Worm (Caenorhabditis elegans): Measurements from ENCODE around the gene nlp-57.

DNA sequence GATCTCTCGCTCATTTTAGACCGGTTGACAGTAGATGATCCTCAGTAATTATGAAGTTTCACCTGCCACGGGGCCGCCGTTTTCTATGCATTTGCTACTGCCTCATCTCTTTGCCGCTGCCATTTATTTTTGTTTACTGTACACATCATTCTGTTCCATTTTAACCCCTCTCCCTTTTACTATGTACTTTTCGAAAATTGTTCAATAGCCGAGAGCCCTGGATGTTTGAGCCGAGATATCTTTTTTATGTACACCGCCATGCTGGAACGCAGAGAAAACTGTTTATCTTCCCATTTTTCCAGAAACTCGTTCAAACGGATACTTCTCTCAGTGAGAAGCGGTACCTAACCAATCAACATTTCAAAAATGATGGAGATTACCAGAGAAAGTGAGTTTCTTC is 46.0 kb upstream of the nlp-57 start, which contains the start of gene ifa-1:
- TF ChIP-seq R02D3.7 (tag; optimal IDR thresholded peaks at IDR 0.05) (no peak), pqm-1 (tag; optimal IDR thresholded peaks at IDR 0.05) (no peak), ceh-82 (tag; optimal IDR thresholded peaks at IDR 0.05) (no peak), unc-39 (tag; optimal IDR thresholded peaks at IDR 0.05) (no peak), ceh-28 (tag; optimal IDR thresholded peaks at IDR 0.05) (no peak), mdl-1 (tag; optimal IDR thresholded peaks at IDR 0.05) (no peak), nhr-11 (tag; optimal IDR thresholded peaks at IDR 0.05) (no peak), elt-3 (tag; optimal IDR thresholded peaks at IDR 0.05) (no peak), ama-1 (optimal IDR thresholded peaks at IDR 0.05) (no peak), egl-27 (tag; optimal IDR thresholded peaks at IDR 0.05) (no peak), pha-4 (tag; optimal IDR thresholded peaks at IDR 0.05) (no peak), nfya-1 (tag; optimal IDR thresholded peaks at IDR 0.05; ENCODE audit: insufficient read depth) (no peak), lin-39 (tag; optimal IDR thresholded peaks at IDR 0.05) (no peak)

All from whole organism, L3 larva.